Fruit fly (Drosophila melanogaster) whole organism, embryonic: ENCODE data around the gene trio.

Experiments used
- Aef1 ChIP-seq: fragments of 200-800 bp; sonication (Bioruptor generic); IDR thresholded peaks from 3 replicates; pipeline ENCODE4 v1.3.6; 2022; ENCODE audit warnings: missing biosample characterization, missing genetic modification characterization
- Asciz ChIP-seq: fragments of 200-800 bp; sonication (Bioruptor generic); optimal IDR thresholded peaks from 2 replicates; lab custom pipeline; 2017; ENCODE audit warnings: missing biosample characterization, mild to moderate bottlenecking, missing genetic modification characterization, missing genetic modification reagents
- Bdp1 ChIP-seq: fragments of 200-800 bp; sonication (Bioruptor generic); optimal IDR thresholded peaks from 3 replicates; lab custom pipeline; 2016; ENCODE audit warnings: missing biosample characterization, missing genetic modification characterization
- BtbVII ChIP-seq: fragments of 200-800 bp; sonication (Bioruptor generic); optimal IDR thresholded peaks from 3 replicates; lab custom pipeline; 2017; ENCODE audit warnings: missing biosample characterization, mild to moderate bottlenecking, missing genetic modification characterization
- CG10274 ChIP-seq: fragments of 200-800 bp; sonication (Bioruptor generic); optimal IDR thresholded peaks from 3 replicates; lab custom pipeline; 2017; ENCODE audit warnings: missing biosample characterization, mild to moderate bottlenecking, missing genetic modification characterization
- CG10431 ChIP-seq: fragments of 200-800 bp; sonication (Bioruptor generic); optimal IDR thresholded peaks from 3 replicates; lab custom pipeline; 2018; ENCODE audit warnings: missing biosample characterization, mild to moderate bottlenecking, missing genetic modification characterization
- CG11247 ChIP-seq: fragments of 200-800 bp; sonication (Bioruptor generic); IDR thresholded peaks from 2 replicates; pipeline ENCODE4 v1.3.6; 2022; ENCODE audit warnings: missing biosample characterization, missing genetic modification characterization
- CG12744 ChIP-seq: fragments of 200-800 bp; sonication (Bioruptor generic); optimal IDR thresholded peaks from 2 replicates; lab custom pipeline; 2016; ENCODE audit warnings: missing biosample characterization, missing genetic modification characterization
- CG14050 ChIP-seq: fragments of 200-800 bp; sonication (Bioruptor generic); IDR thresholded peaks from 3 replicates; pipeline ENCODE4 v1.3.6; 2022; ENCODE audit warnings: missing biosample characterization, missing genetic modification characterization
- CG15073 ChIP-seq: fragments of 200-800 bp; sonication (Bioruptor generic); optimal IDR thresholded peaks from 2 replicates; lab custom pipeline; 2016; ENCODE audit warnings: missing biosample characterization, missing genetic modification characterization
- CG15696 ChIP-seq: fragments of 200-800 bp; sonication (Bioruptor generic); optimal IDR thresholded peaks from 2 replicates; lab custom pipeline; 2019; ENCODE audit warnings: missing biosample characterization, mild to moderate bottlenecking, missing genetic modification characterization, moderate library complexity
- CG1602 ChIP-seq: fragments of 200-800 bp; sonication (Bioruptor generic); optimal IDR thresholded peaks from 3 replicates; lab custom pipeline; 2016; ENCODE audit warnings: missing biosample characterization, missing genetic modification characterization
- CG1647 ChIP-seq: fragments of 200-800 bp; sonication (Bioruptor generic); optimal IDR thresholded peaks from 3 replicates; lab custom pipeline; 2016; ENCODE audit warnings: missing biosample characterization, missing genetic modification characterization
- CG17359 ChIP-seq: fragments of 200-800 bp; sonication (Bioruptor generic); optimal IDR thresholded peaks from 3 replicates; lab custom pipeline; 2018; ENCODE audit warnings: missing biosample characterization, mild to moderate bottlenecking, missing genetic modification characterization, moderate library complexity
- CG2199 ChIP-seq: fragments of 200-800 bp; sonication (Bioruptor generic); IDR thresholded peaks from 3 replicates; pipeline ENCODE4 v1.3.6; 2022; ENCODE audit warnings: missing biosample characterization, missing genetic modification characterization
- CG2889 ChIP-seq: fragments of 200-800 bp; sonication (Bioruptor generic); IDR thresholded peaks from 3 replicates; pipeline ENCODE4 v1.3.6; 2022; ENCODE audit warnings: missing biosample characterization, missing genetic modification characterization
- CG31441 ChIP-seq: fragments of 200-800 bp; sonication (Bioruptor generic); IDR thresholded peaks from 2 replicates; pipeline ENCODE4 v1.3.6; 2022; ENCODE audit warnings: missing biosample characterization, missing genetic modification characterization
- CG3847 ChIP-seq: fragments of 200-800 bp; sonication (Bioruptor generic); IDR thresholded peaks from 2 replicates; pipeline ENCODE4 v1.3.6; 2022; ENCODE audit warnings: missing biosample characterization, missing genetic modification characterization
- CG4707 ChIP-seq: fragments of 200-800 bp; sonication (Bioruptor generic); optimal IDR thresholded peaks from 2 replicates; lab custom pipeline; 2018; ENCODE audit warnings: missing biosample characterization, mild to moderate bottlenecking, missing genetic modification characterization, moderate library complexity
- CG4820 ChIP-seq: fragments of 200-800 bp; sonication (Bioruptor generic); optimal IDR thresholded peaks from 3 replicates; lab custom pipeline; 2016; ENCODE audit warnings: missing biosample characterization, missing genetic modification characterization
- CG6175 ChIP-seq: fragments of 200-800 bp; sonication (Bioruptor generic); IDR thresholded peaks from 3 replicates; pipeline ENCODE4 v1.3.6; 2022; ENCODE audit warnings: missing biosample characterization, missing genetic modification characterization
- CG6254 ChIP-seq: fragments of 200-800 bp; sonication (Bioruptor generic); optimal IDR thresholded peaks from 3 replicates; lab custom pipeline; 2017; ENCODE audit warnings: mild to moderate bottlenecking, missing biosample characterization, missing genetic modification reagents, missing genetic modification characterization
- CG7786 ChIP-seq: fragments of 200-800 bp; sonication (Bioruptor generic); optimal IDR thresholded peaks from 2 replicates; lab custom pipeline; 2016; ENCODE audit warnings: missing biosample characterization, missing genetic modification characterization
- CG7839 ChIP-seq: fragments of 200-800 bp; sonication (Bioruptor generic); optimal IDR thresholded peaks from 3 replicates; lab custom pipeline; 2018; ENCODE audit warnings: missing biosample characterization, mild to moderate bottlenecking, missing genetic modification characterization, moderate library complexity
- CG8281 ChIP-seq: fragments of 200-800 bp; sonication (Bioruptor generic); optimal IDR thresholded peaks from 2 replicates; lab custom pipeline; 2018; ENCODE audit warnings: missing biosample characterization, mild to moderate bottlenecking, missing genetic modification characterization, moderate library complexity
- CG8924 ChIP-seq: fragments of 200-800 bp; optimal IDR thresholded peaks from 3 replicates; lab custom pipeline; 2019; ENCODE audit warnings: missing biosample characterization, mild to moderate bottlenecking, missing genetic modification characterization, moderate library complexity
- CG9932 ChIP-seq: fragments of 200-800 bp; sonication (Bioruptor generic); IDR thresholded peaks from 2 replicates; pipeline ENCODE4 v1.3.6; 2022; ENCODE audit warnings: missing biosample characterization, missing genetic modification characterization
- Dip2 ChIP-seq: fragments of 200-800 bp; sonication (Bioruptor generic); IDR thresholded peaks from 2 replicates; pipeline ENCODE4 v1.3.6; 2022; ENCODE audit warnings: missing biosample characterization, missing genetic modification characterization
- Dp ChIP-seq: fragments of 200-800 bp; sonication (Bioruptor generic); optimal IDR thresholded peaks from 2 replicates; lab custom pipeline; 2018; ENCODE audit warnings: missing biosample characterization, mild to moderate bottlenecking, missing genetic modification characterization, moderate library complexity
- Drgx ChIP-seq: fragments of 200-800 bp; sonication (Bioruptor generic); IDR thresholded peaks from 2 replicates; pipeline ENCODE4 v1.3.6; 2022; ENCODE audit warnings: missing biosample characterization, missing genetic modification characterization
- H2.0 ChIP-seq: fragments of 200-800 bp; sonication (Bioruptor generic); IDR thresholded peaks from 2 replicates; pipeline ENCODE4 v1.3.6; 2022; ENCODE audit warnings: missing biosample characterization, missing genetic modification characterization
- MESR4 ChIP-seq: fragments of 200-800 bp; sonication (Bioruptor generic); optimal IDR thresholded peaks from 2 replicates; lab custom pipeline; 2018; ENCODE audit warnings: missing biosample characterization, mild to moderate bottlenecking, missing genetic modification characterization, moderate library complexity
- Max ChIP-seq: fragments of 200-800 bp; sonication (Bioruptor generic); optimal IDR thresholded peaks from 2 replicates; lab custom pipeline; 2016; ENCODE audit warnings: missing biosample characterization, mild to moderate bottlenecking, missing genetic modification characterization
- NFAT ChIP-seq: fragments of 200-800 bp; sonication (Bioruptor generic); IDR thresholded peaks from 2 replicates; pipeline ENCODE4 v1.3.6; 2022; ENCODE audit warnings: missing biosample characterization, missing genetic modification characterization
- PHDP ChIP-seq: fragments of 200-800 bp; sonication (Bioruptor generic); optimal IDR thresholded peaks from 3 replicates; lab custom pipeline; 2018; ENCODE audit warnings: missing biosample characterization, mild to moderate bottlenecking, missing genetic modification characterization, moderate library complexity
- Xbp1 ChIP-seq: fragments of 200-800 bp; sonication (Bioruptor generic); optimal IDR thresholded peaks from 3 replicates; lab custom pipeline; 2016; ENCODE audit warnings: missing biosample characterization, mild to moderate bottlenecking, missing genetic modification characterization
- cas ChIP-seq: fragments of 200-800 bp; sonication (Bioruptor generic); IDR thresholded peaks from 2 replicates; pipeline ENCODE4 v1.3.6; 2022; ENCODE audit warnings: missing biosample characterization, missing genetic modification characterization
- dati ChIP-seq: fragments of 200-800 bp; sonication (Bioruptor generic); IDR thresholded peaks from 2 replicates; pipeline ENCODE4 v1.3.6; 2022; ENCODE audit warnings: missing biosample characterization, missing genetic modification characterization
- esg ChIP-seq: fragments of 200-800 bp; sonication (Bioruptor generic); conservative IDR thresholded peaks from 2 replicates; pipeline ENCODE4 v1.3.6; 2022; ENCODE audit warnings: missing biosample characterization, missing genetic modification characterization
- gsb ChIP-seq: fragments of 200-800 bp; sonication (Bioruptor generic); IDR thresholded peaks from 2 replicates; pipeline ENCODE4 v1.3.6; 2022; ENCODE audit warnings: missing biosample characterization, missing genetic modification characterization
- insv ChIP-seq, 2 experiments: fragments of 200-800 bp; sonication (Bioruptor generic); optimal IDR thresholded peaks; 3 replicates each; lab custom pipeline; 2016 to 2018; ENCODE audit warnings: missing biosample characterization in 2 of 2, missing genetic modification characterization in 2 of 2
- mld ChIP-seq: fragments of 200-800 bp; sonication (Bioruptor generic); IDR thresholded peaks from 3 replicates; pipeline ENCODE4 v1.3.6; 2022; ENCODE audit warnings: missing biosample characterization, missing genetic modification characterization; ENCODE audit not compliant: partially characterized antibody
- nau ChIP-seq: fragments of 200-800 bp; sonication (Bioruptor generic); optimal IDR thresholded peaks from 3 replicates; lab custom pipeline; 2017; ENCODE audit warnings: missing biosample characterization, mild to moderate bottlenecking, missing genetic modification characterization, missing genetic modification reagents
- nom ChIP-seq: fragments of 200-800 bp; sonication (Bioruptor generic); optimal IDR thresholded peaks from 2 replicates; lab custom pipeline; 2017; ENCODE audit warnings: missing biosample characterization, missing genetic modification characterization, mild to moderate bottlenecking, moderate library complexity, missing genetic modification reagents
- oc ChIP-seq: fragments of 200-800 bp; sonication (Bioruptor generic); optimal IDR thresholded peaks from 2 replicates; lab custom pipeline; 2018; ENCODE audit warnings: missing biosample characterization, mild to moderate bottlenecking, missing genetic modification characterization, moderate library complexity
- phol ChIP-seq: fragments of 200-800 bp; sonication (Bioruptor generic); optimal IDR thresholded peaks from 3 replicates; lab custom pipeline; 2018; ENCODE audit warnings: missing biosample characterization, mild to moderate bottlenecking, missing genetic modification characterization, moderate library complexity
- sc ChIP-seq, 3 experiments: fragments of >200 bp in 2 of 3; fragments of 200-800 bp in 1 of 3; sonication (Bioruptor generic) in 1 of 3; optimal IDR thresholded peaks; 2 replicates in 2 of 3; 3 replicates in 1 of 3; lab custom pipeline; 2017; ENCODE audit warnings: mild to moderate bottlenecking in 1 of 3, missing biosample characterization in 1 of 3, missing genetic modification characterization in 1 of 3, missing genetic modification reagents in 1 of 3
- sr ChIP-seq: fragments of 200-800 bp; sonication (Bioruptor generic); IDR thresholded peaks from 3 replicates; pipeline ENCODE4 v1.3.6; 2022; ENCODE audit warnings: missing biosample characterization, missing genetic modification characterization
- tin ChIP-seq: fragments of 200-800 bp; sonication (Bioruptor generic); optimal IDR thresholded peaks from 3 replicates; lab custom pipeline; 2016; ENCODE audit warnings: missing biosample characterization, missing genetic modification characterization
- unc-4 ChIP-seq: fragments of 200-800 bp; sonication (Bioruptor generic); IDR thresholded peaks from 2 replicates; pipeline ENCODE4 v1.3.6; 2022; ENCODE audit warnings: missing biosample characterization, missing genetic modification characterization; ENCODE audit not compliant: partially characterized antibody

trio gene

dm6 chr3L:1032569-1032968, 2.1 kb downstream of the trio start (continued):
- TF ChIP-seq CG31441 (peak; percentile 77), Dip2 (no peak), oc (tag; lab: Kevin White, UChicago) (peak; percentile 74), CG15696 (tag; lab: Kevin White, UChicago) (peak; percentile 68), Bdp1 (peak; percentile 27), CG3847 (GFP tag; lab: Robert Waterston, UW) (peak; percentile 41), CG7786 (GFP tag; lab: Kevin White, UChicago) (peak; percentile 66), CG7839 (tag; lab: Kevin White, UChicago) (peak; percentile 79), MESR4 (GFP tag; lab: Kevin White, UChicago) (peak; percentile 2), dati (GFP tag; lab: Robert Waterston, UW) (peak; percentile 48), CG1602 (GFP tag; lab: Kevin White, UChicago) (peak; percentile 69), CG9932 (GFP tag; lab: Robert Waterston, UW) (no peak), cas (no peak), CG2889 (GFP tag; lab: Robert Waterston, UW) (peak; percentile 67; the same call in 2 of the 3 replicates), CG17359 (tag; lab: Kevin White, UChicago) (peak; percentile 85), nau (GFP tag; lab: Kevin White, UChicago) (peak; percentile 63), CG14050 (GFP tag; lab: Robert Waterston, UW) (peak; percentile 77), Aef1 (GFP tag; lab: Robert Waterston, UW) (peak; percentile 66), CG2199 (GFP tag; lab: Robert Waterston, UW) (peak; percentile 74; the same call in 2 of the 3 replicates), Dp (GFP tag; lab: Kevin White, UChicago) (no peak), sr (GFP tag; lab: Robert Waterston, UW) (0 out of 3 replicates have a peak, but pooled peaks have one; percentile 30), CG6254 (peak; percentile 61), CG8924 (tag; lab: Kevin White, UChicago) (peak; percentile 67), gsb (GFP tag; lab: Robert Waterston, UW) (peak; percentile 45; the same call in 1 of the 2 replicates), tin (GFP tag; lab: Kevin White, UChicago) (peak; percentile 79), phol (tag; lab: Kevin White, UChicago) (peak; percentile 84), PHDP (tag; lab: Kevin White, UChicago) (peak; percentile 72), CG8281 (tag; lab: Kevin White, UChicago) (peak; percentile 24), CG10431 (GFP tag; lab: Kevin White, UChicago) (peak; percentile 46), nom (peak; percentile 73), sc (optimal IDR thresholded peaks at IDR 0.05; lab: Kevin White, UChicago) (no peak), sc (GFP tag; optimal IDR thresholded peaks at IDR 0.05; lab: Kevin White, UChicago) (peak; percentile 53), CG1647 (GFP tag; lab: Kevin White, UChicago) (peak; percentile 45), CG15073 (no peak), H2.0 (GFP tag; lab: Robert Waterston, UW) (peak; percentile 81), CG10274 (GFP tag; lab: Kevin White, UChicago) (peak; percentile 21), mld (GFP tag; lab: Robert Waterston, UW) (no peak), CG11247 (GFP tag; lab: Robert Waterston, UW) (peak; percentile 44; the same call in 1 of the 2 replicates), Asciz (peak; percentile 68), CG4820 (GFP tag; lab: Kevin White, UChicago) (peak; percentile 73), Xbp1 (GFP tag; lab: Kevin White, UChicago) (peak; percentile 83), Drgx (GFP tag; lab: Robert Waterston, UW) (peak; percentile 94), esg (GFP tag; lab: Robert Waterston, UW) (peak; percentile 75), insv (GFP tag; optimal IDR thresholded peaks at IDR 0.05; lab: Kevin White, UChicago) (no peak), CG6175 (GFP tag; lab: Robert Waterston, UW) (no peak), unc-4 (GFP tag; lab: Robert Waterston, UW) (no peak), BtbVII (GFP tag; lab: Kevin White, UChicago) (no peak), CG4707 (peak; percentile 73), CG12744 (GFP tag; lab: Kevin White, UChicago) (no peak), Max (peak; percentile 39), NFAT (GFP tag; lab: Robert Waterston, UW) (no peak)
